Fruit fly (Drosophila melanogaster) whole organism, embryonic: ENCODE measurements around the gene SLC5A11.
A peak's percentile ranks its signal among the peaks of the same experiment; 100 is the strongest.

Source experiments
- CG10959 ChIP-seq: fragments of 200-800 bp; sonication (Bioruptor generic); IDR thresholded peaks from 2 replicates; pipeline ENCODE4 v1.3.6; 2022; ENCODE audit warnings: missing biosample characterization, missing genetic modification characterization
- CG11085 ChIP-seq: fragments of 200-800 bp; sonication (Bioruptor generic); IDR thresholded peaks from 2 replicates; pipeline ENCODE4 v1.3.6; 2022; ENCODE audit warnings: missing biosample characterization, missing genetic modification characterization
- CG11093 ChIP-seq: fragments of 200-800 bp; sonication (Bioruptor generic); IDR thresholded peaks from 3 replicates; pipeline ENCODE4 v1.3.6; 2022; ENCODE audit warnings: missing biosample characterization, missing genetic modification characterization
- CG11247 ChIP-seq: fragments of 200-800 bp; sonication (Bioruptor generic); IDR thresholded peaks from 2 replicates; pipeline ENCODE4 v1.3.6; 2022; ENCODE audit warnings: missing biosample characterization, missing genetic modification characterization
- CG12155 ChIP-seq: fragments of 200-800 bp; sonication (Bioruptor generic); optimal IDR thresholded peaks from 3 replicates; lab custom pipeline; 2016; ENCODE audit warnings: missing biosample characterization, missing genetic modification characterization
- CG12744 ChIP-seq: fragments of 200-800 bp; sonication (Bioruptor generic); optimal IDR thresholded peaks from 2 replicates; lab custom pipeline; 2016; ENCODE audit warnings: missing biosample characterization, missing genetic modification characterization
- CG14050 ChIP-seq: fragments of 200-800 bp; sonication (Bioruptor generic); IDR thresholded peaks from 3 replicates; pipeline ENCODE4 v1.3.6; 2022; ENCODE audit warnings: missing biosample characterization, missing genetic modification characterization
- CG1529 ChIP-seq: fragments of 200-800 bp; sonication (Bioruptor generic); optimal IDR thresholded peaks from 3 replicates; lab custom pipeline; 2018; ENCODE audit warnings: missing biosample characterization, missing genetic modification characterization
- CG15514 ChIP-seq: fragments of 200-800 bp; sonication (Bioruptor generic); optimal IDR thresholded peaks from 3 replicates; lab custom pipeline; 2017; ENCODE audit warnings: missing biosample characterization, missing genetic modification characterization, mild to moderate bottlenecking, moderate library complexity, missing genetic modification reagents
- CG17361 ChIP-seq: fragments of 200-800 bp; sonication (Bioruptor generic); IDR thresholded peaks from 3 replicates; pipeline ENCODE4 v1.3.6; 2022; ENCODE audit warnings: missing biosample characterization, missing genetic modification characterization
- CG18262 ChIP-seq: fragments of 200-800 bp; optimal IDR thresholded peaks from 3 replicates; lab custom pipeline; 2019; ENCODE audit warnings: missing biosample characterization, mild to moderate bottlenecking, missing genetic modification characterization, moderate library complexity
- CG2116 ChIP-seq: fragments of 200-800 bp; sonication (Bioruptor generic); optimal IDR thresholded peaks from 3 replicates; lab custom pipeline; 2018; ENCODE audit warnings: missing biosample characterization, mild to moderate bottlenecking, missing genetic modification characterization
- CG2678 ChIP-seq: fragments of 200-800 bp; sonication (Bioruptor generic); optimal IDR thresholded peaks from 3 replicates; lab custom pipeline; 2019; ENCODE audit warnings: missing biosample characterization, mild to moderate bottlenecking, missing genetic modification characterization, moderate library complexity
- CG4328 ChIP-seq: fragments of 200-800 bp; sonication (Bioruptor generic); optimal IDR thresholded peaks from 3 replicates; lab custom pipeline; 2017; ENCODE audit warnings: missing biosample characterization, missing genetic modification reagents, missing genetic modification characterization
- CG5180 ChIP-seq: fragments of 200-800 bp; sonication (Bioruptor generic); optimal IDR thresholded peaks from 3 replicates; lab custom pipeline; 2017; ENCODE audit warnings: missing biosample characterization, missing genetic modification characterization, mild to moderate bottlenecking, moderate library complexity, missing genetic modification reagents
- CG6683 ChIP-seq: fragments of 200-800 bp; sonication (Bioruptor generic); optimal IDR thresholded peaks from 2 replicates; lab custom pipeline; 2017; ENCODE audit warnings: missing biosample characterization, mild to moderate bottlenecking, missing genetic modification characterization, missing genetic modification reagents
- CG7745 ChIP-seq: fragments of 200-800 bp; sonication (Bioruptor generic); optimal IDR thresholded peaks from 2 replicates; lab custom pipeline; 2018; ENCODE audit warnings: missing biosample characterization, mild to moderate bottlenecking, missing genetic modification characterization, moderate library complexity
- CG8944 ChIP-seq: fragments of 200-800 bp; sonication (Bioruptor generic); optimal IDR thresholded peaks from 3 replicates; lab custom pipeline; 2016; ENCODE audit warnings: missing biosample characterization, missing genetic modification characterization
- Dad ChIP-seq: fragments of 200-800 bp; sonication (Bioruptor generic); optimal IDR thresholded peaks from 3 replicates; lab custom pipeline; 2016; ENCODE audit warnings: missing biosample characterization, missing genetic modification characterization
- HLH3B ChIP-seq: fragments of 200-800 bp; sonication (Bioruptor generic); IDR thresholded peaks from 2 replicates; pipeline ENCODE4 v1.3.6; 2022; ENCODE audit warnings: missing biosample characterization, missing genetic modification characterization
- Hr39 ChIP-seq: fragments of >200 bp; optimal IDR thresholded peaks from 2 replicates; lab custom pipeline; 2017
- MTF-1 ChIP-seq: fragments of 200-800 bp; sonication (Bioruptor generic); optimal IDR thresholded peaks from 2 replicates; lab custom pipeline; 2018; ENCODE audit warnings: missing biosample characterization, mild to moderate bottlenecking, missing genetic modification characterization, borderline replicate concordance
- Mes4 ChIP-seq: fragments of 200-800 bp; sonication (Bioruptor generic); optimal IDR thresholded peaks from 2 replicates; lab custom pipeline; 2016; ENCODE audit warnings: missing biosample characterization, missing genetic modification characterization
- NC2α ChIP-seq: fragments of 200-800 bp; sonication (Bioruptor generic); optimal IDR thresholded peaks from 2 replicates; lab custom pipeline; 2016; ENCODE audit warnings: missing biosample characterization, missing genetic modification characterization
- Spps ChIP-seq: fragments of 200-800 bp; sonication (Bioruptor generic); optimal IDR thresholded peaks from 2 replicates; lab custom pipeline; 2018; ENCODE audit warnings: missing biosample characterization, mild to moderate bottlenecking, missing genetic modification characterization
- Sry-β ChIP-seq: fragments of 200-800 bp; sonication (Bioruptor generic); optimal IDR thresholded peaks from 2 replicates; lab custom pipeline; 2018; ENCODE audit warnings: missing biosample characterization, mild to moderate bottlenecking, missing genetic modification characterization, moderate library complexity
- Stat92E ChIP-seq, 3 experiments: fragments of >200 bp in 2 of 3; fragments of 200-800 bp in 1 of 3; sonication (Bioruptor generic) in 1 of 3; optimal IDR thresholded peaks; 2 replicates each; lab custom pipeline; 2017 to 2019; ENCODE audit warnings: missing biosample characterization in 3 of 3, missing genetic modification characterization in 3 of 3, mild to moderate bottlenecking in 1 of 3, moderate library complexity in 1 of 3
- Taf1 ChIP-seq: fragments of 200-800 bp; sonication (Bioruptor generic); IDR thresholded peaks from 2 replicates; pipeline ENCODE4 v1.3.6; 2022; ENCODE audit warnings: missing biosample characterization, missing genetic modification characterization
- aop ChIP-seq: fragments of 200-800 bp; sonication (Bioruptor generic); IDR thresholded peaks from 2 replicates; pipeline ENCODE4 v1.3.6; 2022; ENCODE audit warnings: missing biosample characterization, missing genetic modification characterization
- crp ChIP-seq, 2 experiments: fragments of 200-800 bp; sonication (Bioruptor generic); optimal IDR thresholded peaks; 2 replicates in 1 of 2; 3 replicates in 1 of 2; lab custom pipeline; 2017; ENCODE audit warnings: missing biosample characterization in 2 of 2, missing genetic modification characterization in 2 of 2, mild to moderate bottlenecking in 1 of 2, moderate library complexity in 1 of 2
- da ChIP-seq: fragments of 200-800 bp; sonication (Bioruptor generic); optimal IDR thresholded peaks from 2 replicates; lab custom pipeline; 2016; ENCODE audit warnings: missing biosample characterization, missing genetic modification characterization
- dan ChIP-seq: fragments of 200-800 bp; sonication (Bioruptor generic); IDR thresholded peaks from 2 replicates; pipeline ENCODE4 v1.3.6; 2022; ENCODE audit warnings: missing biosample characterization, missing genetic modification characterization
- dati ChIP-seq: fragments of 200-800 bp; sonication (Bioruptor generic); IDR thresholded peaks from 2 replicates; pipeline ENCODE4 v1.3.6; 2022; ENCODE audit warnings: missing biosample characterization, missing genetic modification characterization
- disco-r ChIP-seq: fragments of 200-800 bp; sonication (Bioruptor generic); optimal IDR thresholded peaks from 2 replicates; lab custom pipeline; 2016; ENCODE audit warnings: missing biosample characterization, missing genetic modification characterization
- dpn ChIP-seq, 2 experiments: fragments of 200-800 bp; sonication (Bioruptor generic); optimal IDR thresholded peaks; 3 replicates each; lab custom pipeline; 2016; ENCODE audit warnings: missing biosample characterization in 2 of 2, missing genetic modification characterization in 2 of 2
- ewg ChIP-seq: fragments of 200-800 bp; sonication (Bioruptor generic); optimal IDR thresholded peaks from 3 replicates; lab custom pipeline; 2017; ENCODE audit warnings: mild to moderate bottlenecking, missing biosample characterization, missing genetic modification reagents, missing genetic modification characterization
- fd102C ChIP-seq: fragments of 200-800 bp; sonication (Bioruptor generic); optimal IDR thresholded peaks from 2 replicates; lab custom pipeline; 2018; ENCODE audit warnings: missing biosample characterization, mild to moderate bottlenecking, missing genetic modification characterization, moderate library complexity
- fd96Cb ChIP-seq: fragments of 200-800 bp; sonication (Bioruptor generic); optimal IDR thresholded peaks from 2 replicates; lab custom pipeline; 2018; ENCODE audit warnings: missing biosample characterization, mild to moderate bottlenecking, missing genetic modification characterization, moderate library complexity
- gcm ChIP-seq: fragments of 200-800 bp; sonication (Bioruptor generic); optimal IDR thresholded peaks from 2 replicates; lab custom pipeline; 2019; ENCODE audit warnings: missing biosample characterization, mild to moderate bottlenecking, missing genetic modification characterization, moderate library complexity
- jigr1 ChIP-seq: fragments of 200-800 bp; sonication (Bioruptor generic); IDR thresholded peaks from 3 replicates; pipeline ENCODE4 v1.3.6; 2022; ENCODE audit warnings: missing biosample characterization, missing genetic modification characterization
- klu ChIP-seq: fragments of 200-800 bp; sonication (Bioruptor generic); IDR thresholded peaks from 2 replicates; pipeline ENCODE4 v1.3.6; 2022; ENCODE audit warnings: missing biosample characterization, missing genetic modification characterization
- ranshi ChIP-seq: fragments of 200-800 bp; sonication (Bioruptor generic); IDR thresholded peaks from 2 replicates; pipeline ENCODE4 v1.3.6; 2022; ENCODE audit warnings: missing biosample characterization, missing genetic modification characterization
- row ChIP-seq: fragments of 200-800 bp; sonication (Bioruptor generic); IDR thresholded peaks from 3 replicates; pipeline ENCODE4 v1.3.6; 2022; ENCODE audit warnings: missing biosample characterization, missing genetic modification characterization
- schlank ChIP-seq: fragments of 200-800 bp; sonication (Bioruptor generic); optimal IDR thresholded peaks from 2 replicates; lab custom pipeline; 2018; ENCODE audit warnings: missing biosample characterization, mild to moderate bottlenecking, missing genetic modification characterization
- scrt ChIP-seq: fragments of 200-800 bp; sonication (Bioruptor generic); optimal IDR thresholded peaks from 2 replicates; lab custom pipeline; 2018; ENCODE audit warnings: missing biosample characterization, mild to moderate bottlenecking, missing genetic modification characterization, moderate library complexity
- shn ChIP-seq: fragments of 200-800 bp; sonication (Bioruptor generic); optimal IDR thresholded peaks from 3 replicates; lab custom pipeline; 2016; ENCODE audit warnings: missing biosample characterization, missing genetic modification characterization
- slbo ChIP-seq: fragments of 200-800 bp; sonication (Bioruptor generic); IDR thresholded peaks from 2 replicates; pipeline ENCODE4 v1.3.6; 2022; ENCODE audit warnings: missing biosample characterization, missing genetic modification characterization
- sr ChIP-seq: fragments of 200-800 bp; sonication (Bioruptor generic); IDR thresholded peaks from 3 replicates; pipeline ENCODE4 v1.3.6; 2022; ENCODE audit warnings: missing biosample characterization, missing genetic modification characterization
- trh ChIP-seq: fragments of 200-800 bp; sonication (Bioruptor generic); optimal IDR thresholded peaks from 2 replicates; lab custom pipeline; 2016; ENCODE audit warnings: missing biosample characterization, missing genetic modification characterization
- ttk ChIP-seq: fragments of 200-800 bp; sonication (Bioruptor generic); IDR thresholded peaks from 2 replicates; pipeline ENCODE4 v2.1.2; 2022; ENCODE audit warnings: missing biosample characterization, missing genetic modification characterization
- unc-4 ChIP-seq: fragments of 200-800 bp; sonication (Bioruptor generic); IDR thresholded peaks from 2 replicates; pipeline ENCODE4 v1.3.6; 2022; ENCODE audit warnings: missing biosample characterization, missing genetic modification characterization; ENCODE audit not compliant: partially characterized antibody

SLC5A11 gene

dm6 chr2L:8156682-8157081 lies 48.2 kb downstream of the SLC5A11 start (continued):
- TF ChIP-seq sr (no peak), dati (GFP tag; lab: Robert Waterston, UW) (no peak), Sry-β (GFP tag; lab: Kevin White, UChicago) (peak; percentile 25), crp (GFP tag; optimal IDR thresholded peaks at IDR 0.05; lab: Kevin White, UChicago) (peak; percentile 92 to 99), CG11247 (GFP tag; lab: Robert Waterston, UW) (0 out of 2 replicates have a peak, but pooled peaks have one; percentile 52), Dad (GFP tag; lab: Kevin White, UChicago) (peak; percentile 73), CG5180 (GFP tag; lab: Kevin White, UChicago) (no peak), scrt (peak; percentile 95), CG17361 (GFP tag; lab: Robert Waterston, UW) (peak; percentile 70), Stat92E (GFP tag; optimal IDR thresholded peaks at IDR 0.05; lab: Kevin White, UChicago) (no peak), row (GFP tag; lab: Robert Waterston, UW) (peak; percentile 87), klu (no peak), fd102C (GFP tag; lab: Kevin White, UChicago) (peak; percentile 3), HLH3B (0 out of 2 replicates have a peak, but pooled peaks have one; percentile 9), MTF-1 (peak; percentile 47), CG7745 (no peak), CG4328 (GFP tag; lab: Kevin White, UChicago) (peak; percentile 59), CG2116 (peak; percentile 51), CG12155 (GFP tag; lab: Kevin White, UChicago) (peak; percentile 54), CG6683 (GFP tag; lab: Kevin White, UChicago) (peak; percentile 33), disco-r (GFP tag; lab: Kevin White, UChicago) (no peak), Taf1 (peak; percentile 83), schlank (tag; lab: Kevin White, UChicago) (peak; percentile 3), CG1529 (GFP tag; lab: Kevin White, UChicago) (no peak), ranshi (GFP tag; lab: Robert Waterston, UW) (0 out of 2 replicates have a peak, but pooled peaks have one; percentile 29), Mes4 (GFP tag; lab: Kevin White, UChicago) (peak; percentile 34), CG2678 (tag; lab: Kevin White, UChicago) (peak; percentile 74), slbo (GFP tag; lab: Robert Waterston, UW) (peak; percentile 80), da (peak; percentile 74), unc-4 (GFP tag; lab: Robert Waterston, UW) (0 out of 2 replicates have a peak, but pooled peaks have one; percentile 35), fd96Cb (tag; lab: Kevin White, UChicago) (peak; percentile 59), aop (GFP tag; lab: Robert Waterston, UW) (no peak), ewg (GFP tag; lab: Kevin White, UChicago) (peak; percentile 99), CG10959 (GFP tag; lab: Robert Waterston, UW) (no peak), CG8944 (peak; percentile 66), NC2α (GFP tag; lab: Kevin White, UChicago) (no peak), trh (GFP tag; lab: Kevin White, UChicago) (peak; percentile 26), CG18262 (tag; lab: Kevin White, UChicago) (peak; percentile 61), CG15514 (GFP tag; lab: Kevin White, UChicago) (peak; percentile 82), dpn (GFP tag; optimal IDR thresholded peaks at IDR 0.05; lab: Kevin White, UChicago) (peak; percentile 71 to 76), shn (peak; percentile 62), jigr1 (GFP tag; lab: Robert Waterston, UW) (no peak), CG11093 (GFP tag; lab: Robert Waterston, UW) (peak; percentile 53; the same call in 2 of the 3 replicates), CG12744 (peak; percentile 10), CG11085 (GFP tag; lab: Robert Waterston, UW) (peak; percentile 58; the same call in 1 of the 2 replicates), dan (no peak), Spps (tag; lab: Kevin White, UChicago) (peak; percentile 29), Hr39 (lab: Kevin White, UChicago) (no peak), CG14050 (peak; percentile 65), ttk (GFP tag; lab: Robert Waterston, UW) (no peak), gcm (peak; percentile 30)
